Fruit fly (Drosophila melanogaster): ENCODE data around the gene CG17786.
A peak's percentile ranks its signal among the peaks of the same experiment; 100 is the strongest.

Gene CG17786

DNA sequence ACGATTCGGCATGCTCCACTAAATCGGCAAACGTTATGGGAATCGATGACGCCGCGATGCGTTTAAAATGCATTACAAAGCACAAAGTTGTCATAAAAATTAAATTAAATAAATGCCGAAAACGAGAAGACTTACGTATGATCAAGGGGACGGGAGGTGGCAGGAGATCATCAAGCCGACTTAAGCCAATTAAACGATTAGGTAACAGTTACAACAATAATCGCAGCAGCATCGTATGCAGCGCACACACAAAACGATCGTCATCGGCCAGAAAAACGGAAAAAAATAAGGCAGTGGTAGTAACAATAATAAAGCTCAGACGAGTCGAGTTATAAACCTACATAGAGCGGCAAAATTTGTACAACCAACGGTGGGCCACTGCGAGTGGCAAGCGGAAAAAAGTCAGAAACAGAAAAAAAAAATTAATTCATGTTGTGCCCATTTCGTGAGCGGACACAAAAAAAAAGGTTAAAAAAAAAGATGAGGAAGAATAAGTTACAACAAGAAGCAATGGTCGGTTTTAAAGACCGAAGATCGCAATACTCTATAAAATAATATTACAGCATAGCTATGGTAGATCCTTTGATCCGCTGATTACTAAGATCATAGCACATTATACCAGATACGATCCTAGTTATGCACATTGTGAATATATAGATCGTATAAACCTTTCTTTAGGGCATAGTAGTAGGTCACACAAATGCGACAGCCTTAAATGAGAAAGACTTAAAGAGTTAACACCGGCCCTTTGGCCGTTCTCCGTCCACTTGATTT, 12.0 kb downstream of the CG17786 start:
- TF ChIP-seq Ets98B (GFP tag; IDR thresholded peaks at IDR 0.05), result no peak
- TF ChIP-seq rn (GFP tag; IDR thresholded peaks at IDR 0.05), result no peak
- TF ChIP-seq CG32121 (GFP tag; IDR thresholded peaks at IDR 0.05), result no peak
- TF ChIP-seq Snoo (tag; optimal IDR thresholded peaks at IDR 0.05), result peak; percentile 57
- TF ChIP-seq CG12605 (GFP tag; IDR thresholded peaks at IDR 0.05), result peak; percentile 39; the same call in 1 of the 2 replicates
- TF ChIP-seq EcR (GFP tag; optimal IDR thresholded peaks at IDR 0.05), result no peak
- peak; percentile 8 for TF ChIP-seq CG9948 (tag; optimal IDR thresholded peaks at IDR 0.05)
- TF ChIP-seq Pif1B (GFP tag; optimal IDR thresholded peaks at IDR 0.05), result peak; percentile 38
- no peak for TF ChIP-seq CG13204 (GFP tag; optimal IDR thresholded peaks at IDR 0.05)
- peak; percentile 24 for TF ChIP-seq CG17806 (tag; optimal IDR thresholded peaks at IDR 0.05)
- TF ChIP-seq CG8301 (tag; optimal IDR thresholded peaks at IDR 0.05), result peak; percentile 3
- peak; percentile 47 for TF ChIP-seq Pif1A (GFP tag; optimal IDR thresholded peaks at IDR 0.05)
- peak; percentile 43 for TF ChIP-seq CG34367 (tag; optimal IDR thresholded peaks at IDR 0.05)
- peak; percentile 21 for TF ChIP-seq CG14655 (GFP tag; optimal IDR thresholded peaks at IDR 0.05)
- TF ChIP-seq CG10348 (GFP tag; IDR thresholded peaks at IDR 0.05), result no peak
- TF ChIP-seq gl (tag; optimal IDR thresholded peaks at IDR 0.05), result no peak
- peak; percentile 34; the same call in 1 of the 3 replicates for TF ChIP-seq fd96Ca (GFP tag; IDR thresholded peaks at IDR 0.05)
- peak; percentile 33 for TF ChIP-seq CG15710 (tag; optimal IDR thresholded peaks at IDR 0.05)
- TF ChIP-seq CG4496 (GFP tag; IDR thresholded peaks at IDR 0.05), result peak; percentile 9; the same call in 1 of the 3 replicates
- peak; percentile 40 for TF ChIP-seq CG8159 (tag; optimal IDR thresholded peaks at IDR 0.05)
- TF ChIP-seq D1 (tag; optimal IDR thresholded peaks at IDR 0.05), result no peak

DNA sequence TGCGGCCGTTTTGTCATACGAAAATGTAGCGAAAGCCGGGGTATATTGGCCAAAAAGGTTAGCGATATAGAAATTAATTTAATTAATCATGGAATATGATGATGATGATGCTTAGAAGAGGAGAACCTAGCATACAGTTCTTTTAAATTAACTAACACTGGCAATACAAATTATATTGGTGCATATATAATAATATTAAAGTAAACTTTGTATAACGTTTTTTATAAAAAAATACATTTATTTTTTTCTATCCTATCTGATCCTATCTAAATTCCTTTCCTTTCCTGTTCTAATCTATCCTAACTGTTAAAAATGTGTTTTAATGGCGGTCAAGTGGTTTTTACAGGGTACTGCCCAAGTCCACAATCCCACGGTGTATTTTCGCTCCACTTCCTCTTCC, 12.6 kb downstream of the CG17786 start:
- TF ChIP-seq Snoo (tag; optimal IDR thresholded peaks at IDR 0.05) (peak; percentile 43), CG8159 (tag; optimal IDR thresholded peaks at IDR 0.05) (peak; percentile 5), CG12605 (GFP tag; IDR thresholded peaks at IDR 0.05) (no peak), Pif1B (GFP tag; optimal IDR thresholded peaks at IDR 0.05) (no peak), CG4496 (GFP tag; IDR thresholded peaks at IDR 0.05) (no peak)

DNA sequence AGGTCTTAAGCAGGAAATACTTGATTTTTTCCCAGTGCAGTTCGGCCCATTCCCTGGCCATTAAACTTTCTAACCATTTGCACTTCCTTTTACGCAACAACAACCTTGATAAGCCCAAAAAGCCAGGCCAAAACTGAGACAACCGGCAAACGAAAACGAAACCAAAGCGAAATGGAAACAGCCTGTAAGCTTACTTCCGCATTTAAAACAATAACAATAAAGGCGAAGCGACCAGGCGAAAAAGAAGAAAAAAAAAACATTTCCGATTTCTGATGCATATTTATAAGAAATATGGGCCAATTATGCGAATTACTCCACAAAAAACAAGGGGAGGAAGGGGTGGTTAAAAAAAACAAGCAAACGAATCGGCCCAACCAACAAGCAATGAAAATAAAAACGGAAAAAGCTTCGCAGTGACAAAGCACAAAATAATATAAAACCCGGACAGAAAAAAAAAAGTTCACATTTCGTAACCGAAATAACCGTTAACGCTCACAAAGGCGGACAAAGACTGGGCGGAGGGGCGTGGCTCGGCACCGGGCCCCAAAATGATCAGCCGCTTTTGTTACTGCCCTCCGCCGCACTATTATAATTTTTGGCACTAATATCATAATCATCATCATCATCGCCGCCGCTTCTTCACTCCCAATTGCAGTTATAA, 13.2 kb downstream of the CG17786 start:
- TF ChIP-seq CG34367 (tag; optimal IDR thresholded peaks at IDR 0.05) (no peak), CG17806 (tag; optimal IDR thresholded peaks at IDR 0.05) (no peak), CG10348 (GFP tag; IDR thresholded peaks at IDR 0.05) (no peak)

DNA sequence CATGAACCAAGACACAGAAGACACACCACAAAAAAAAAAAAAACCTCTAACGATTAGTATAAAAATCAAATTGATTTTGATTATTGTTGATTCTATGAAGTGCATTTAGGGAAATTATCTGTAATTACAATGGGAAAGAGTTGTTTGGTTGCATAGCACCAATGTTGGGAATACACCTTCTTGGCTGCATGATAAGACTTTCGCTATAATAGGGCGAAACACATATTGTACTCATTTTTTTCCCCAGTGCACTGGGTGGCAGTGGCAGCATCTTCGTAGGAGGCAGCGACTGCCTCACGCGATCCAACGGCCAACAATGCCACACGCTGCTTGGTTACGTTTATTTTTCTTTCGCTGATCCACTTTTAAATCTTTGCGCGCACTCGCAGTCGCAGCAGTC, 14.5 kb downstream of the CG17786 start:
- TF ChIP-seq Pif1B (GFP tag; optimal IDR thresholded peaks at IDR 0.05) (no peak), D1 (tag; optimal IDR thresholded peaks at IDR 0.05) (no peak), CG12605 (GFP tag; IDR thresholded peaks at IDR 0.05) (no peak), Pif1A (GFP tag; optimal IDR thresholded peaks at IDR 0.05) (no peak), EcR (GFP tag; optimal IDR thresholded peaks at IDR 0.05) (no peak), CG8301 (tag; optimal IDR thresholded peaks at IDR 0.05) (peak; percentile 73), CG10348 (GFP tag; IDR thresholded peaks at IDR 0.05) (no peak), CG9948 (tag; optimal IDR thresholded peaks at IDR 0.05) (peak; percentile 41), CG32121 (GFP tag; IDR thresholded peaks at IDR 0.05) (0 out of 2 replicates have a peak, but pooled peaks have one; percentile 15), CG15710 (tag; optimal IDR thresholded peaks at IDR 0.05) (no peak), CG8159 (tag; optimal IDR thresholded peaks at IDR 0.05) (no peak), rn (GFP tag; IDR thresholded peaks at IDR 0.05) (no peak), CG17806 (tag; optimal IDR thresholded peaks at IDR 0.05) (peak; percentile 12), CG4496 (GFP tag; IDR thresholded peaks at IDR 0.05) (no peak; the same call in 2 of the 3 replicates), gl (tag; optimal IDR thresholded peaks at IDR 0.05) (no peak), Ets98B (GFP tag; IDR thresholded peaks at IDR 0.05) (peak; percentile 49; the same call in 1 of the 2 replicates), CG14655 (GFP tag; optimal IDR thresholded peaks at IDR 0.05) (peak; percentile 71), Snoo (tag; optimal IDR thresholded peaks at IDR 0.05) (no peak), CG34367 (tag; optimal IDR thresholded peaks at IDR 0.05) (no peak), CG13204 (GFP tag; optimal IDR thresholded peaks at IDR 0.05) (no peak), fd96Ca (GFP tag; IDR thresholded peaks at IDR 0.05) (peak; percentile 75)

DNA sequence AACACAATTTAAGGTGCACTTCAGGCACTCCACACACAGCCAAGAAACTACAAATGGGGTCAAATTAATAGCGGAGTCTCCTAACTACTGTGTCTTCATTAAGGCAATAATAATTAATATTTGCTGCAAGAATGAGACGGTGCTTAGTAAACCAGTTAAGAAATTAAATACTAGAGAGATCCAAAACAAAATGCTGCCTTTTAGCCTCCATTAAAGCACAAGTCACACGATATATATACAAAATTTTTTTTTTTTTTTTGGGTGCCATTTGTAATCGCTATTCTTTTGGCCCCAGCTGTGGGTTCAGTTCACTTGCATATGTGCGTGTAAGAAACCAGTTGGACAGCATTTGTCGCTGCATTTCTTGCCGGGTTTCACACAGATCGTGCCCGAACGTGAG, 15.1 kb downstream of the CG17786 start:
- peak; percentile 13; the same call in 1 of the 2 replicates for TF ChIP-seq CG10348 (GFP tag; IDR thresholded peaks at IDR 0.05)
- peak; percentile 80 for TF ChIP-seq Snoo (tag; optimal IDR thresholded peaks at IDR 0.05)
- TF ChIP-seq rn (GFP tag; IDR thresholded peaks at IDR 0.05), result 0 out of 2 replicates have a peak, but pooled peaks have one; percentile 18
- peak; percentile 84 for TF ChIP-seq Pif1B (GFP tag; optimal IDR thresholded peaks at IDR 0.05)
- TF ChIP-seq CG13204 (GFP tag; optimal IDR thresholded peaks at IDR 0.05), result peak; percentile 10
- TF ChIP-seq Ets98B (GFP tag; IDR thresholded peaks at IDR 0.05), result peak; percentile 76
- no peak for TF ChIP-seq D1 (tag; optimal IDR thresholded peaks at IDR 0.05)
- TF ChIP-seq CG34367 (tag; optimal IDR thresholded peaks at IDR 0.05), result peak; percentile 61
- TF ChIP-seq CG8301 (tag; optimal IDR thresholded peaks at IDR 0.05), result peak; percentile 84
- peak; percentile 73 for TF ChIP-seq CG17806 (tag; optimal IDR thresholded peaks at IDR 0.05)
- peak; percentile 37 for TF ChIP-seq gl (tag; optimal IDR thresholded peaks at IDR 0.05)
- TF ChIP-seq CG8159 (tag; optimal IDR thresholded peaks at IDR 0.05), result peak; percentile 81
- peak; percentile 88 for TF ChIP-seq fd96Ca (GFP tag; IDR thresholded peaks at IDR 0.05)
- peak; percentile 83 for TF ChIP-seq Pif1A (GFP tag; optimal IDR thresholded peaks at IDR 0.05)
- TF ChIP-seq EcR (GFP tag; optimal IDR thresholded peaks at IDR 0.05), result peak; percentile 46
- TF ChIP-seq CG9948 (tag; optimal IDR thresholded peaks at IDR 0.05), result peak; percentile 78
- TF ChIP-seq CG15710 (tag; optimal IDR thresholded peaks at IDR 0.05), result peak; percentile 82
- TF ChIP-seq CG14655 (GFP tag; optimal IDR thresholded peaks at IDR 0.05), result peak; percentile 87
- TF ChIP-seq CG4496 (GFP tag; IDR thresholded peaks at IDR 0.05), result peak; percentile 83
- peak; percentile 44 for TF ChIP-seq CG12605 (GFP tag; IDR thresholded peaks at IDR 0.05)
- TF ChIP-seq CG32121 (GFP tag; IDR thresholded peaks at IDR 0.05), result peak; percentile 84
